Fruit fly (Drosophila melanogaster) whole organism, wandering third instar larva: ENCODE results near the gene Archease.

Experiments used
- HLH106 ChIP-seq: fragments of 200-800 bp; optimal IDR thresholded peaks from 3 replicates; lab custom pipeline; 2019; ENCODE audit warnings: missing biosample characterization, mild to moderate bottlenecking, missing genetic modification characterization, moderate library complexity
- Hnf4 ChIP-seq: fragments of 200-800 bp; sonication (Bioruptor generic); optimal IDR thresholded peaks from 2 replicates; lab custom pipeline; 2016; ENCODE audit warnings: missing biosample characterization, mild to moderate bottlenecking, missing genetic modification characterization
- Mio ChIP-seq: sonication (Bioruptor generic); optimal IDR thresholded peaks from 2 replicates; lab custom pipeline; 2016; ENCODE audit warnings: missing biosample characterization, missing genetic modification characterization
- N ChIP-seq: fragments of >200 bp; optimal IDR thresholded peaks from 2 replicates; lab custom pipeline; 2018; ENCODE audit warnings: missing biosample characterization, missing external identifiers, missing genetic modification characterization
- OdsH ChIP-seq: fragments of 200-800 bp; sonication (Bioruptor generic); optimal IDR thresholded peaks from 2 replicates; lab custom pipeline; 2016; ENCODE audit warnings: missing biosample characterization, mild to moderate bottlenecking, missing genetic modification characterization
- Rel ChIP-seq, 2 experiments: fragments of 200-800 bp; sonication (Bioruptor generic) in 1 of 2; optimal IDR thresholded peaks; 2 replicates in 1 of 2; 3 replicates in 1 of 2; lab custom pipeline; 2016 to 2019; ENCODE audit warnings: mild to moderate bottlenecking in 2 of 2, missing biosample characterization in 2 of 2, missing genetic modification characterization in 2 of 2, moderate library complexity in 1 of 2
- Sp1 ChIP-seq: fragments of 200-800 bp; sonication (Bioruptor generic); optimal IDR thresholded peaks from 3 replicates; lab custom pipeline; 2019; ENCODE audit warnings: missing biosample characterization, mild to moderate bottlenecking, missing genetic modification characterization, moderate library complexity
- h ChIP-seq: fragments of 200-800 bp; sonication (Bioruptor generic); optimal IDR thresholded peaks from 3 replicates; lab custom pipeline; 2016; ENCODE audit warnings: missing biosample characterization, mild to moderate bottlenecking, missing genetic modification characterization
- lola ChIP-seq: fragments of >200 bp; optimal IDR thresholded peaks from 2 replicates; lab custom pipeline; 2017; ENCODE audit warnings: missing biosample characterization, missing genetic modification characterization
- pan ChIP-seq: fragments of >200 bp; optimal IDR thresholded peaks from 2 replicates; lab custom pipeline; 2017
- psq ChIP-seq: fragments of 200-800 bp; sonication (Bioruptor generic); optimal IDR thresholded peaks from 3 replicates; lab custom pipeline; 2017; ENCODE audit warnings: missing biosample characterization, mild to moderate bottlenecking, missing genetic modification characterization, moderate library complexity
- sage ChIP-seq: fragments of 200-800 bp; sonication (Bioruptor generic); optimal IDR thresholded peaks from 2 replicates; lab custom pipeline; 2016; ENCODE audit warnings: missing biosample characterization, mild to moderate bottlenecking, missing genetic modification characterization
- tai ChIP-seq: sonication (Bioruptor generic); optimal IDR thresholded peaks from 2 replicates; lab custom pipeline; 2016; ENCODE audit warnings: missing biosample characterization, missing genetic modification characterization
- usp ChIP-seq: fragments of >200 bp; optimal IDR thresholded peaks from 2 replicates; lab custom pipeline; 2017; ENCODE audit warnings: missing biosample characterization, missing genetic modification characterization

- TF ChIP-seq tai (GFP tag; lab: Kevin White, UChicago) (no peak), N (GFP tag; lab: Kevin White, UChicago) (no peak), usp (GFP tag; lab: Kevin White, UChicago) (no peak), OdsH (GFP tag; lab: Kevin White, UChicago) (peak; percentile 34), Sp1 (GFP tag; lab: Kevin White, UChicago) (peak; percentile 44), pan (lab: Kevin White, UChicago) (no peak), psq (GFP tag; lab: Kevin White, UChicago) (peak; percentile 51), HLH106 (peak; percentile 63), h (GFP tag; lab: Kevin White, UChicago) (peak; percentile 45), sage (GFP tag; lab: Kevin White, UChicago) (no peak), lola (GFP tag; lab: Kevin White, UChicago) (no peak), Hnf4 (GFP tag; lab: Kevin White, UChicago) (no peak), Mio (GFP tag; lab: Kevin White, UChicago) (no peak), Rel (GFP tag; optimal IDR thresholded peaks at IDR 0.05; lab: Kevin White, UChicago) (no peak), Rel (tag; optimal IDR thresholded peaks at IDR 0.05; lab: Kevin White, UChicago) (no peak)
Observed at dm6 chr3R:21698895-21699300, 36.1 kb upstream of the Archease start.
